Worm (Caenorhabditis elegans) whole organism, L4 larva: ENCODE data around the gene F13E6.2.

Experiments
- F37D6.2 ChIP-seq: sonication (generic microtip); optimal IDR thresholded peaks from 2 replicates; lab custom pipeline; 2016; ENCODE audit warnings: mild to moderate bottlenecking, missing genetic modification characterization, missing compliant biosample characterization
- F44E2.7 ChIP-seq: fragments of 200-800 bp; sonication (Bioruptor generic); IDR thresholded peaks from 2 replicates; pipeline ENCODE4 v2.1.2; 2022; ENCODE audit warnings: missing genetic modification characterization, missing compliant biosample characterization
- F49E8.2 ChIP-seq: sonication (generic microtip); optimal IDR thresholded peaks from 2 replicates; lab custom pipeline; 2016; ENCODE audit warnings: missing compliant biosample characterization, mild to moderate bottlenecking, missing genetic modification characterization, borderline replicate concordance
- Y105C5A.15 ChIP-seq: fragments of 200-800 bp; sonication (Bioruptor generic); IDR thresholded peaks from 2 replicates; pipeline ENCODE4 v1.3.6; 2022; ENCODE audit warnings: missing genetic modification characterization, missing compliant biosample characterization
- ama-1 ChIP-seq: fragments of 150-350 bp; optimal IDR thresholded peaks from 2 replicates; lab custom pipeline; 2014; ENCODE audit warnings: inconsistent platforms, mixed read lengths
- ceh-20 ChIP-seq: fragments of 200-800 bp; sonication (Bioruptor generic); IDR thresholded peaks from 2 replicates; pipeline ENCODE4 v1.3.6; 2022; ENCODE audit warnings: missing genetic modification reagents, missing genetic modification characterization, missing compliant biosample characterization
- cey-2 ChIP-seq: sonication (generic microtip); optimal IDR thresholded peaks from 3 replicates; lab custom pipeline; 2017; ENCODE audit warnings: missing genetic modification characterization, mild to moderate bottlenecking, missing compliant biosample characterization, antibody characterized with exemption, borderline replicate concordance; ENCODE audit not compliant: insufficient read depth
- dmd-6 ChIP-seq: fragments of 200-800 bp; sonication (Bioruptor generic); IDR thresholded peaks from 2 replicates; pipeline ENCODE4 v1.3.6; 2022; ENCODE audit warnings: missing genetic modification reagents, missing genetic modification characterization, missing compliant biosample characterization
- dpl-1 ChIP-seq: fragments of 150-350 bp; optimal IDR thresholded peaks from 2 replicates; lab custom pipeline; 2014; ENCODE audit warnings: missing biosample characterization, missing genetic modification reagents, missing genetic modification characterization
- dve-1 ChIP-seq: sonication (generic microtip); optimal IDR thresholded peaks from 2 replicates; lab custom pipeline; 2017; ENCODE audit warnings: antibody characterized with exemption, mild to moderate bottlenecking, missing genetic modification characterization, missing compliant biosample characterization; ENCODE audit not compliant: insufficient read depth
- egl-43 ChIP-seq: fragments of 200-800 bp; sonication (Bioruptor generic); IDR thresholded peaks from 2 replicates; pipeline ENCODE4 v1.3.6; 2022; ENCODE audit warnings: missing genetic modification reagents, missing genetic modification characterization, missing compliant biosample characterization
- fos-1 ChIP-seq: fragments of 150-350 bp; optimal IDR thresholded peaks from 2 replicates; lab custom pipeline; 2014; ENCODE audit warnings: missing biosample characterization, missing genetic modification characterization
- gei-8 ChIP-seq: fragments of 200-800 bp; sonication (Bioruptor generic); optimal IDR thresholded peaks from 2 replicates; lab custom pipeline; 2018; ENCODE audit warnings: mild to moderate bottlenecking, missing genetic modification characterization, missing compliant biosample characterization
- hlh-11 ChIP-seq: fragments of 200-800 bp; sonication (Bioruptor generic); optimal IDR thresholded peaks from 2 replicates; lab custom pipeline; 2018; ENCODE audit warnings: mild to moderate bottlenecking, missing genetic modification characterization, missing compliant biosample characterization
- hlh-30 ChIP-seq: sonication (generic microtip); optimal IDR thresholded peaks from 2 replicates; lab custom pipeline; 2017; ENCODE audit warnings: antibody characterized with exemption, mild to moderate bottlenecking, missing genetic modification characterization, missing compliant biosample characterization; ENCODE audit not compliant: insufficient read depth
- hmg-1.1 ChIP-seq: fragments of 200-800 bp; sonication (Bioruptor generic); IDR thresholded peaks from 2 replicates; pipeline ENCODE4 v1.3.6; 2022; ENCODE audit warnings: missing genetic modification reagents, missing genetic modification characterization, missing compliant biosample characterization
- jun-1 ChIP-seq: fragments of 150-350 bp; optimal IDR thresholded peaks from 2 replicates; lab custom pipeline; 2014; ENCODE audit warnings: missing biosample characterization, missing genetic modification reagents, missing genetic modification characterization
- lin-1 ChIP-seq: fragments of 200-800 bp; sonication (Bioruptor generic); IDR thresholded peaks from 2 replicates; pipeline ENCODE4 v1.3.6; 2022; ENCODE audit warnings: missing genetic modification reagents, missing genetic modification characterization, missing compliant biosample characterization
- lin-29 ChIP-seq: fragments of 200-800 bp; sonication (Bioruptor generic); IDR thresholded peaks from 2 replicates; pipeline ENCODE4 v1.3.6; 2022; ENCODE audit warnings: missing genetic modification reagents, missing genetic modification characterization, missing compliant biosample characterization
- lin-38 ChIP-seq: fragments of 200-800 bp; sonication (Bioruptor generic); IDR thresholded peaks from 2 replicates; pipeline ENCODE4 v1.3.6; 2022; ENCODE audit warnings: missing genetic modification reagents, missing genetic modification characterization, missing compliant biosample characterization
- lin-39 ChIP-seq: fragments of 150-350 bp; optimal IDR thresholded peaks from 2 replicates; lab custom pipeline; 2014; ENCODE audit warnings: missing biosample characterization, missing genetic modification reagents, missing genetic modification characterization
- lsy-2 ChIP-seq, 2 experiments: fragments of 150-350 bp in 1 of 2; sonication (generic microtip) in 1 of 2; optimal IDR thresholded peaks; 2 replicates each; lab custom pipeline; 2014 to 2017; ENCODE audit warnings: missing biosample characterization in 2 of 2, missing genetic modification characterization in 2 of 2
- mdl-1 ChIP-seq, 2 experiments: fragments of 150-350 bp in 1 of 2; sonication (generic microtip) in 1 of 2; optimal IDR thresholded peaks; 2 replicates each; lab custom pipeline; 2014 to 2017; ENCODE audit warnings: missing biosample characterization in 2 of 2, missing genetic modification characterization in 2 of 2
- mep-1 ChIP-seq: fragments of 150-350 bp; sonication (generic microtip); optimal IDR thresholded peaks from 3 replicates; lab custom pipeline; 2014; ENCODE audit warnings: missing biosample characterization, missing genetic modification characterization
- mxl-2 ChIP-seq: fragments of 200-800 bp; sonication (Bioruptor generic); conservative IDR thresholded peaks from 2 replicates; pipeline ENCODE4 v1.3.6; 2022; ENCODE audit warnings: missing genetic modification reagents, missing genetic modification characterization, missing compliant biosample characterization
- mxl-3 ChIP-seq: fragments of 200-800 bp; sonication (Bioruptor generic); optimal IDR thresholded peaks from 2 replicates; lab custom pipeline; 2018; ENCODE audit warnings: mild to moderate bottlenecking, missing genetic modification characterization, missing compliant biosample characterization
- nhr-111 ChIP-seq: fragments of 200-800 bp; sonication (Bioruptor generic); optimal IDR thresholded peaks from 2 replicates; lab custom pipeline; 2018; ENCODE audit warnings: mild to moderate bottlenecking, missing genetic modification characterization, missing compliant biosample characterization
- nhr-28 ChIP-seq: fragments of 150-350 bp; optimal IDR thresholded peaks from 2 replicates; lab custom pipeline; 2014; ENCODE audit warnings: missing biosample characterization, missing genetic modification characterization
- nhr-41 ChIP-seq: fragments of 200-800 bp; sonication (Bioruptor generic); IDR thresholded peaks from 2 replicates; pipeline ENCODE4 v1.3.6; 2022; ENCODE audit warnings: missing genetic modification reagents, missing genetic modification characterization, missing compliant biosample characterization
- nhr-6 ChIP-seq: fragments of 150-350 bp; optimal IDR thresholded peaks from 2 replicates; lab custom pipeline; 2014; ENCODE audit warnings: missing biosample characterization, missing genetic modification characterization
- nhr-76 ChIP-seq: fragments of 150-350 bp; optimal IDR thresholded peaks from 2 replicates; lab custom pipeline; 2014; ENCODE audit warnings: missing biosample characterization, missing genetic modification characterization
- nhr-77 ChIP-seq: fragments of 150-350 bp; optimal IDR thresholded peaks from 2 replicates; lab custom pipeline; 2014; ENCODE audit warnings: missing biosample characterization, missing genetic modification characterization
- pha-4 ChIP-seq, 2 experiments: fragments of 150-350 bp in 1 of 2; fragments of 200-800 bp in 1 of 2; sonication (Bioruptor generic) in 1 of 2; IDR thresholded peaks in 1 of 2; optimal IDR thresholded peaks in 1 of 2; 2 replicates each; pipeline versions ENCODE4 v1.3.6 to Lab custom; 2014 to 2022; ENCODE audit warnings: missing genetic modification characterization in 2 of 2, missing genetic modification reagents in 2 of 2, missing biosample characterization in 1 of 2, missing compliant biosample characterization in 1 of 2
- snpc-4 ChIP-seq: fragments of 150-350 bp; optimal IDR thresholded peaks from 2 replicates; lab custom pipeline; 2014; ENCODE audit warnings: missing biosample characterization, missing genetic modification characterization
- spr-1 ChIP-seq: sonication (generic microtip); optimal IDR thresholded peaks from 2 replicates; lab custom pipeline; 2016; ENCODE audit warnings: mild to moderate bottlenecking, missing genetic modification characterization, missing compliant biosample characterization
- unc-62 ChIP-seq, 3 experiments: fragments of 150-350 bp in 1 of 3; sonication (generic microtip); optimal IDR thresholded peaks in 2 of 3; peaks in 1 of 3; 1 replicate in 1 of 3; 2 replicates in 2 of 3; lab custom pipeline; 2014 to 2017; ENCODE audit warnings: missing biosample characterization in 3 of 3, missing genetic modification characterization in 3 of 3, missing genetic modification reagents in 3 of 3, missing genotype in 1 of 3
- zip-2 ChIP-seq: fragments of 150-350 bp; optimal IDR thresholded peaks from 2 replicates; lab custom pipeline; 2014; ENCODE audit warnings: missing biosample characterization, missing genetic modification characterization

F13E6.2 gene

DNA sequence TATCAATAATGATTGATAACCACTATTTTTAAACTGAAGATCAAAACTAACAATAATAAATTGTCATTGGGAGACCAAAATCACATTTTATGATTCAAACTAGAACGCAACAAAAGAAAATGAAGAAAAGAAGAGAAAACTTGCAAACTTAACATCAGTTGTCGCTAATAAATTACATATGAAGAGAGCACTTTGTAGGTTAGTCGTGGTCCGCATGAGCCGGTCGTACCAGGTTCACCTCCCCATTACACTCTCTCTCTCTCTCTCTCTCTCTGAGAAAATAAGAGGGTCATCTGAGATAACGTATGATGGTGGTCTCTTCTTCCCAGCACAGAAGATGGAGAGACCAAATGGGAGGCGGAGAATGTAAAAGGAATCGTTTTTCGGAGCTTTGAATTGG lies 45.0 kb downstream of the F13E6.2 start:
- no peak for TF ChIP-seq F49E8.2 (tag; lab: Kevin White, UChicago)
- no peak for TF ChIP-seq nhr-41 (GFP tag; lab: Robert Waterston, UW)
- TF ChIP-seq hlh-11 (tag; lab: Kevin White, UChicago): peak; percentile 26
- TF ChIP-seq F44E2.7 (GFP tag; lab: Robert Waterston, UW): no peak
- TF ChIP-seq, all 104 proteins: peak for 1

DNA sequence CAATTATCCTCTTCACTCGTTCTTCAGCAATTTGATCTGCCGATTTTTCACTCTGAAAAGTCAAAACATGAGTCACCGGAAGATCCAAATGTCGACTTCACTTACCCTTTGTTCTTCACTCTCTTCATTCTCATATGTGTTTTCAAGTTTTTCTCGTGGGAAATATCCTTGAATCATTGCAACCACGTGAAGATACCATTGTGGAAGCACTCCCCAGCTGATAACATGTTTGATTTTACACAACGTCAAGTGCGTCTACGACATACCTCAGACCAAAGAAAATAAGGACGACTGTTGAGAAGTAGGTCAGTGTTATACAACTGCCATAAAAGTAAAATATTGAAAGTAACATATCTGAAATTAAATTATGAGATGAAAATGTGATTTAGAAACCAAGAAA lies 45.6 kb downstream of the F13E6.2 start, which contains the start of gene M79.2:
TSS of gene M79.2 (minus strand) at position 354 of the 400 bp plus-strand sequence.
- TF ChIP-seq nhr-28: peak; percentile 31
- no peak for TF ChIP-seq spr-1 (tag; lab: Kevin White, UChicago)
- TF ChIP-seq lin-29 (GFP tag; lab: Robert Waterston, UW): no peak
- no peak for TF ChIP-seq nhr-76 (tag; lab: Kevin White, UChicago)
- TF ChIP-seq hlh-11 (tag; lab: Kevin White, UChicago): peak; percentile 9
- no peak for TF ChIP-seq gei-8
- TF ChIP-seq dmd-6: peak; percentile 37; the same call in 1 of the 2 replicates
- peak; percentile 6 to 41 for TF ChIP-seq mdl-1 (tag; optimal IDR thresholded peaks at IDR 0.05; lab: Kevin White, UChicago)
- TF ChIP-seq cey-2 (tag; lab: Kevin White, UChicago): no peak
- peak; percentile 18 for TF ChIP-seq nhr-77 (tag; lab: Kevin White, UChicago)
- TF ChIP-seq dve-1: peak; percentile 9
- peak; percentile 80 for TF ChIP-seq hlh-30
- TF ChIP-seq mxl-3: peak; percentile 71
- TF ChIP-seq Y105C5A.15: no peak
- TF ChIP-seq lin-39 (tag; lab: Kevin White, UChicago): no peak

DNA sequence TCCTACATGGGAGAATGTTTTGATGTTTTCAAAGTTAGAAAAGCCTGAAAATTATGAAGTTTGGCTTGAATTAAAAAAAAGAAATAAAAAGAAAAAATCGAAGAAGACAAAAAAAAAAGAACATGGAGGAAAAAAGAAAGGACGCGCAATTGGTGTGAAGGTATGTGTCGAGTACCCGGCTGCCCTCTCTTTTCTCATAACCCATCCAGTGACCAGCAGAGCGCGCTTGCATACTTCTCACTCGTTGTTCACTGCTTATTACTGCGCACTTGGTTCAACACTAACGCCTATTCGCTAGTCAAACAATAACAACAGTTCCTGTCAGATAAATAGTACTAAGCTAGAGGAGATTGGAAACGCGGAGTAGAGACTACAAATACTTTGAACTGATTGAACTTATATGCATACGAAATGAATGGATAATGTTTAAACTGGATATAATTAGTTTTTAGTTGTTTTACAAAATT lies 49.9 kb downstream of the F13E6.2 start, which contains the start of gene abl-1:
TSS of gene abl-1 (minus strand) at position 51 of the 467 bp plus-strand sequence.
- no peak for TF ChIP-seq nhr-111 (GFP tag; lab: Kevin White, UChicago)
- no peak for TF ChIP-seq pha-4 (GFP tag; IDR thresholded peaks at IDR 0.05; lab: Robert Waterston, UW)
- peak; percentile 3 for TF ChIP-seq pha-4 (tag; optimal IDR thresholded peaks at IDR 0.05; lab: Kevin White, UChicago)
- no peak for TF ChIP-seq hlh-30
- peak in 1 of 2 experiments; percentile 88 for TF ChIP-seq unc-62 (GFP tag; optimal IDR thresholded peaks at IDR 0.05 in 1 of 2; lab: Kevin White, UChicago)
- TF ChIP-seq unc-62 (tag; optimal IDR thresholded peaks at IDR 0.05; lab: Kevin White, UChicago): no peak
- TF ChIP-seq dpl-1: no peak
- TF ChIP-seq hmg-1.1 (GFP tag; lab: Robert Waterston, UW): peak; percentile 42; the same call in 1 of the 2 replicates
- no peak for TF ChIP-seq jun-1 (tag; lab: Kevin White, UChicago)
- TF ChIP-seq hlh-11 (tag; lab: Kevin White, UChicago): no peak
- TF ChIP-seq dve-1: no peak
- TF ChIP-seq F37D6.2 (tag; lab: Kevin White, UChicago): no peak
- no peak for TF ChIP-seq ama-1 (lab: Kevin White, UChicago)
- TF ChIP-seq egl-43 (GFP tag; lab: Robert Waterston, UW): no peak
- peak; percentile 45 for TF ChIP-seq mep-1 (tag; lab: Kevin White, UChicago)
- no peak for TF ChIP-seq zip-2 (tag; lab: Kevin White, UChicago)
- TF ChIP-seq mxl-3: no peak
- TF ChIP-seq lin-38 (GFP tag; lab: Robert Waterston, UW): peak; percentile 82
- peak; percentile 17 for TF ChIP-seq nhr-28
- no peak for TF ChIP-seq fos-1 (tag; lab: Kevin White, UChicago)
- TF ChIP-seq lin-1 (GFP tag; lab: Robert Waterston, UW): no peak
- no peak for TF ChIP-seq ceh-20
- TF ChIP-seq nhr-6 (tag; lab: Kevin White, UChicago): peak; percentile 28
- peak in 1 of 2 experiments; percentile 43 for TF ChIP-seq lsy-2 (tag; optimal IDR thresholded peaks at IDR 0.05; lab: Kevin White, UChicago)
- TF ChIP-seq mxl-2: no peak
- no peak for TF ChIP-seq snpc-4 (tag; lab: Kevin White, UChicago)
